Worm (Caenorhabditis elegans) whole organism, early embryonic: ENCODE data around the gene srh-35.

Source experiments
- B0310.2 ChIP-seq: sonication (generic microtip); optimal IDR thresholded peaks from 2 replicates; lab custom pipeline; 2016; ENCODE audit warnings: mild to moderate bottlenecking, missing genetic modification characterization, missing compliant biosample characterization
- F13C5.2 ChIP-seq: sonication (generic microtip); optimal IDR thresholded peaks from 2 replicates; lab custom pipeline; 2017; ENCODE audit warnings: mild to moderate bottlenecking, missing genetic modification characterization, inconsistent platforms, missing compliant biosample characterization
- aly-1 ChIP-seq: sonication (generic microtip); optimal IDR thresholded peaks from 2 replicates; lab custom pipeline; 2016; ENCODE audit warnings: missing genetic modification characterization, missing compliant biosample characterization
- ama-1 ChIP-seq: fragments of 150-350 bp; optimal IDR thresholded peaks from 2 replicates; lab custom pipeline; 2014
- ets-7 ChIP-seq: sonication (generic microtip); optimal IDR thresholded peaks from 2 replicates; lab custom pipeline; 2016; ENCODE audit warnings: missing genotype, missing genetic modification characterization, missing compliant biosample characterization
- hmbx-1 ChIP-seq: sonication (generic microtip); optimal IDR thresholded peaks from 2 replicates; lab custom pipeline; 2016; ENCODE audit warnings: mild to moderate bottlenecking, missing genetic modification characterization, missing compliant biosample characterization
- scrt-1 ChIP-seq: fragments of 200-800 bp; sonication (Bioruptor generic); IDR thresholded peaks from 2 replicates; pipeline ENCODE4 v1.3.6; 2022; ENCODE audit warnings: missing genetic modification characterization, missing compliant biosample characterization
- sea-1 ChIP-seq: fragments of 200-800 bp; sonication (Bioruptor generic); conservative IDR thresholded peaks from 2 replicates; pipeline ENCODE4 v1.3.6; 2022; ENCODE audit warnings: missing genetic modification characterization, missing compliant biosample characterization

ce11 chrV:404210-404669 lies 44.8 kb downstream of the srh-35 start, which contains the start of gene nhr-252:
- TF ChIP-seq ama-1 (lab: Kevin White, UChicago) (no peak), F13C5.2 (tag; lab: Kevin White, UChicago) (no peak), ets-7 (tag; lab: Kevin White, UChicago) (no peak), aly-1 (tag; lab: Kevin White, UChicago) (no peak), scrt-1 (no peak), sea-1 (GFP tag; lab: Robert Waterston, UW) (no peak), B0310.2 (tag; lab: Kevin White, UChicago) (no peak), hmbx-1 (tag; lab: Kevin White, UChicago) (no peak)
